Worm (Caenorhabditis elegans): ENCODE measurements around the gene rap-3.
"Not testable (repeated sequence)": the region's sequence is repeated elsewhere in the genome, so short reads cannot be mapped to it uniquely, and the experiment has no call there.

rap-3 gene

ce11 chrIV:11202389-11202788, 25.3 kb downstream of the rap-3 start, which contains the start of gene R07H5.11:
R07H5.11 (plus strand) TSS chrIV:11202768.
- TF ChIP-seq W03F9.2, him-1, dao-5 (tag; optimal IDR thresholded peaks at IDR 0.05): not testable (repeated sequence)

- no peak for TF ChIP-seq him-1 (tag; optimal IDR thresholded peaks at IDR 0.05)
- no peak for TF ChIP-seq W03F9.2 (tag; optimal IDR thresholded peaks at IDR 0.05)
- no peak for TF ChIP-seq dao-5 (tag; optimal IDR thresholded peaks at IDR 0.05)
Observed at ce11 chrIV:11207186-11207585, 30.1 kb downstream of the rap-3 start, which contains the start of gene R07H5.9. R07H5.9 (plus strand) TSS chrIV:11207486.

- TF ChIP-seq W03F9.2 (tag; optimal IDR thresholded peaks at IDR 0.05): no peak
- TF ChIP-seq him-1 (tag; optimal IDR thresholded peaks at IDR 0.05): no peak
- TF ChIP-seq dao-5 (tag; optimal IDR thresholded peaks at IDR 0.05): no peak
Observed at ce11 chrIV:11210781-11211256, 33.8 kb downstream of the rap-3 start, which contains the start of gene adk-1. adk-1 (minus strand) TSS chrIV:11210831.

ce11 chrIV:11211547-11211946, 34.5 kb downstream of the rap-3 start:
- no peak for TF ChIP-seq W03F9.2 (tag; optimal IDR thresholded peaks at IDR 0.05)
- no peak for TF ChIP-seq him-1 (tag; optimal IDR thresholded peaks at IDR 0.05)
- TF ChIP-seq dao-5 (tag; optimal IDR thresholded peaks at IDR 0.05): no peak

- TF ChIP-seq him-1 (tag; optimal IDR thresholded peaks at IDR 0.05): no peak
- TF ChIP-seq W03F9.2 (tag; optimal IDR thresholded peaks at IDR 0.05): no peak
- TF ChIP-seq dao-5 (tag; optimal IDR thresholded peaks at IDR 0.05): no peak
Observed at ce11 chrIV:11212978-11213377, 35.9 kb downstream of the rap-3 start.

ce11 chrIV:11218037-11218436, 41.0 kb downstream of the rap-3 start, which contains the start of gene zip-6:
zip-6 (minus strand) TSS chrIV:11218137.
- TF ChIP-seq him-1 (tag; optimal IDR thresholded peaks at IDR 0.05) (no peak), W03F9.2 (tag; optimal IDR thresholded peaks at IDR 0.05) (no peak), dao-5 (tag; optimal IDR thresholded peaks at IDR 0.05) (no peak)

- no peak for TF ChIP-seq W03F9.2 (tag; optimal IDR thresholded peaks at IDR 0.05)
- no peak for TF ChIP-seq him-1 (tag; optimal IDR thresholded peaks at IDR 0.05)
- TF ChIP-seq dao-5 (tag; optimal IDR thresholded peaks at IDR 0.05): no peak
Observed at ce11 chrIV:11223878-11224277, 46.8 kb downstream of the rap-3 start, which contains the start of gene C29F4.3. C29F4.3 (minus strand) TSS chrIV:11223978.

- TF ChIP-seq him-1 (tag; optimal IDR thresholded peaks at IDR 0.05): no peak
Observed at ce11 chrIV:11225206-11225605, 48.1 kb downstream of the rap-3 start, which contains the start of gene col-125. col-125 (plus strand) TSS chrIV:11225506.

ce11 chrIV:11226545-11226944, 49.5 kb downstream of the rap-3 start:
- TF ChIP-seq dao-5 (tag; optimal IDR thresholded peaks at IDR 0.05) (no peak), W03F9.2 (tag; optimal IDR thresholded peaks at IDR 0.05) (no peak), him-1 (tag; optimal IDR thresholded peaks at IDR 0.05) (no peak)

Measured in whole organism, L4/young adult.